Worm (Caenorhabditis elegans): ENCODE data around the gene C08E8.9.

The C08E8.9 gene

DNA sequence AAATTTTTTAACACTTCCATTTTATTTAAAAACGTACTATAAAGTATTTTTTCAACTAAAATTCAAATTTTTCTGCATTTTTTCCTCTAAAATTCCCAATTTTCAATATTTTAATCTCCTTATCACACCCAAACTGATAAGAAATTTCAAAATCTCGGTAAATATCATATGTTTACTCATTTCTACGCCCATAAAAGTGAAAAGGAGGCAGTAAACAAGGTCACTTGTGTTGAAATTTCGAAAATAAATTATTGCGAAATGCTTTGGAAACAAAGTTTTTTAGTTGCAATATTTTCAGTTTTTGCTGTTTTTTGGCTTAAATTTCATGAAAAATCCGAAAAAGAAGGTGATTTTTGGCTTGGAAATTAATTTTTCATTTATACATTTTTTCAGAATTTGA is 6.9 kb downstream of the C08E8.9 start, which contains the start of gene C08E8.4:
C08E8.4 (plus strand) TSS at position 268 of the 400 bp plus-strand sequence.
- no peak for TF ChIP-seq nhr-42 (GFP tag; IDR thresholded peaks at IDR 0.05)
- no peak for TF ChIP-seq snpc-4 (tag; optimal IDR thresholded peaks at IDR 0.05)
- TF ChIP-seq zfp-2 (tag; optimal IDR thresholded peaks at IDR 0.05) = no peak
- peak; percentile 6 for TF ChIP-seq nhr-77 (tag; optimal IDR thresholded peaks at IDR 0.05)
- no peak for TF ChIP-seq T20F7.1 (GFP tag; optimal IDR thresholded peaks at IDR 0.05)
- no peak for TF ChIP-seq lir-3 (tag; optimal IDR thresholded peaks at IDR 0.05)
- no peak for TF ChIP-seq mdt-29 (GFP tag; IDR thresholded peaks at IDR 0.05)
- TF ChIP-seq hif-1 (tag; optimal IDR thresholded peaks at IDR 0.05) = no peak
- no peak for TF ChIP-seq mes-2 (tag; optimal IDR thresholded peaks at IDR 0.05; ENCODE audit: poor library complexity, severe bottlenecking)
- no peak for TF ChIP-seq mxl-3 (GFP tag; optimal IDR thresholded peaks at IDR 0.05)
- no peak for TF ChIP-seq D1046.2 (GFP tag; IDR thresholded peaks at IDR 0.05)
- no peak for TF ChIP-seq fos-1 (tag; optimal IDR thresholded peaks at IDR 0.05)
- no peak for TF ChIP-seq ceh-82 (tag; optimal IDR thresholded peaks at IDR 0.05)
- TF ChIP-seq zag-1 (tag; optimal IDR thresholded peaks at IDR 0.05) = no peak
- TF ChIP-seq ceh-32 (tag; optimal IDR thresholded peaks at IDR 0.05; ENCODE audit: poor library complexity) = no peak
- no peak for TF ChIP-seq spr-1 (tag; optimal IDR thresholded peaks at IDR 0.05)
- TF ChIP-seq aly-2 (tag; optimal IDR thresholded peaks at IDR 0.05) = no peak
- TF ChIP-seq hmg-1.1 (GFP tag; IDR thresholded peaks at IDR 0.05) = no peak
- no peak for TF ChIP-seq zfp-3 (GFP tag; conservative IDR thresholded peaks at IDR 0.05)
- no peak for TF ChIP-seq F37D6.2 (tag; optimal IDR thresholded peaks at IDR 0.05)
- TF ChIP-seq vab-7 (GFP tag; IDR thresholded peaks at IDR 0.05) = no peak
- TF ChIP-seq dve-1 (tag; optimal IDR thresholded peaks at IDR 0.05; ENCODE audit: insufficient read depth) = peak; percentile 72
- peak; percentile 64; the same call in 1 of the 2 replicates for TF ChIP-seq php-3 (GFP tag; IDR thresholded peaks at IDR 0.05)
- no peak for TF ChIP-seq tag-97 (GFP tag; IDR thresholded peaks at IDR 0.05)
- TF ChIP-seq nhr-28 (tag; optimal IDR thresholded peaks at IDR 0.05) = peak; percentile 29
- no peak for TF ChIP-seq F49E8.2 (tag; optimal IDR thresholded peaks at IDR 0.05; ENCODE audit: borderline replicate concordance)
- no peak for TF ChIP-seq lin-15B (tag; optimal IDR thresholded peaks at IDR 0.05)
- no peak for TF ChIP-seq lin-29 (GFP tag; IDR thresholded peaks at IDR 0.05)
- no peak for TF ChIP-seq duxl-1 (tag; optimal IDR thresholded peaks at IDR 0.05; ENCODE audit: poor library complexity)
- TF ChIP-seq nhr-25 (tag; optimal IDR thresholded peaks at IDR 0.05; ENCODE audit: borderline replicate concordance, insufficient read depth) = no peak
- no peak for TF ChIP-seq nhr-41 (GFP tag; IDR thresholded peaks at IDR 0.05)
- TF ChIP-seq aha-1 (tag) = no peak
- TF ChIP-seq mep-1 (tag; optimal IDR thresholded peaks at IDR 0.05) = peak; percentile 10
- TF ChIP-seq pqm-1 (tag; optimal IDR thresholded peaks at IDR 0.05) = peak; percentile 61
- TF ChIP-seq tra-1 (GFP tag; IDR thresholded peaks at IDR 0.05) = no peak
- no peak for TF ChIP-seq ztf-11 (tag; optimal IDR thresholded peaks at IDR 0.05)
- TF ChIP-seq gei-8 (GFP tag; optimal IDR thresholded peaks at IDR 0.05) = no peak
- TF ChIP-seq lin-38 (GFP tag; IDR thresholded peaks at IDR 0.05) = no peak
- no peak for TF ChIP-seq saeg-2 (GFP tag; IDR thresholded peaks at IDR 0.05)
- no peak for TF ChIP-seq ama-1 (optimal IDR thresholded peaks at IDR 0.05)
- no peak for TF ChIP-seq zip-11 (GFP tag; IDR thresholded peaks at IDR 0.05)
- TF ChIP-seq dmd-9 (GFP tag; IDR thresholded peaks at IDR 0.05) = no peak
- no peak for TF ChIP-seq attf-4 (tag; optimal IDR thresholded peaks at IDR 0.05)
- TF ChIP-seq ZK546.5 (tag; optimal IDR thresholded peaks at IDR 0.05) = no peak
- TF ChIP-seq ceh-20 (GFP tag; IDR thresholded peaks at IDR 0.05) = no peak
- TF ChIP-seq hlh-30 (tag; optimal IDR thresholded peaks at IDR 0.05; ENCODE audit: insufficient read depth) = peak; percentile 35
- TF ChIP-seq daf-12 (tag; optimal IDR thresholded peaks at IDR 0.05) = no peak
- no peak for TF ChIP-seq daf-16 (GFP tag; optimal IDR thresholded peaks at IDR 0.05)
- TF ChIP-seq daf-16 (tag; optimal IDR thresholded peaks at IDR 0.05) = peak; percentile 100
- no peak for TF ChIP-seq F26F4.8 (GFP tag; conservative IDR thresholded peaks at IDR 0.05)
- no peak for TF ChIP-seq nhr-48 (tag; optimal IDR thresholded peaks at IDR 0.05)
- TF ChIP-seq dmd-6 (GFP tag; IDR thresholded peaks at IDR 0.05) = no peak
